Fruit fly (Drosophila melanogaster): ENCODE measurements around the gene CG13855.

CG13855 gene

dm6 chr3R:22358810-22359209 is 46.9 kb upstream of the CG13855 start (continued):
- TF ChIP-seq CG13894 (tag; optimal IDR thresholded peaks at IDR 0.05) (no peak), NK7.1 (GFP tag; optimal IDR thresholded peaks at IDR 0.05) (no peak), Camta (GFP tag; optimal IDR thresholded peaks at IDR 0.05) (peak; percentile 38), Ssrp (tag; optimal IDR thresholded peaks at IDR 0.05) (peak; percentile 58), ato (GFP tag; IDR thresholded peaks at IDR 0.05; ENCODE audit: partially characterized antibody) (no peak), CG14965 (GFP tag; optimal IDR thresholded peaks at IDR 0.05; ENCODE audit: borderline replicate concordance) (peak; percentile 29), Fer3 (tag; optimal IDR thresholded peaks at IDR 0.05) (peak; percentile 74), pita (GFP tag; optimal IDR thresholded peaks at IDR 0.05) (no peak), stc (GFP tag; IDR thresholded peaks at IDR 0.05) (peak; percentile 62), CG14014 (GFP tag; IDR thresholded peaks at IDR 0.05) (peak; percentile 54; the same call in 1 of the 2 replicates), peb (GFP tag; IDR thresholded peaks at IDR 0.05) (peak; percentile 44; the same call in 1 of the 2 replicates), ken (GFP tag; IDR thresholded peaks at IDR 0.05) (peak; percentile 59; the same call in 2 of the 3 replicates), vfl (GFP tag; optimal IDR thresholded peaks at IDR 0.05) (no peak), Sry-δ (GFP tag; optimal IDR thresholded peaks at IDR 0.05) (peak; percentile 32), CG17361 (GFP tag; IDR thresholded peaks at IDR 0.05) (peak; percentile 83), odd (GFP tag; optimal IDR thresholded peaks at IDR 0.05) (peak; percentile 55), CG1233 (GFP tag; optimal IDR thresholded peaks at IDR 0.05) (peak; percentile 83), Bgb (GFP tag; IDR thresholded peaks at IDR 0.05; ENCODE audit: partially characterized antibody) (no peak), H2.0 (GFP tag; IDR thresholded peaks at IDR 0.05) (peak; percentile 40; the same call in 1 of the 2 replicates), CG7786 (GFP tag; optimal IDR thresholded peaks at IDR 0.05) (peak; percentile 28), CG3726 (GFP tag; IDR thresholded peaks at IDR 0.05) (0 out of 3 replicates have a peak, but pooled peaks have one; percentile 50), Taf1 (GFP tag; IDR thresholded peaks at IDR 0.05) (no peak; the same call in 1 of the 2 replicates), cwo (GFP tag; optimal IDR thresholded peaks at IDR 0.05) (peak; percentile 54), psq (GFP tag; optimal IDR thresholded peaks at IDR 0.05) (peak; percentile 70), CG10147 (GFP tag; optimal IDR thresholded peaks at IDR 0.05) (peak; percentile 40), CG17802 (tag; optimal IDR thresholded peaks at IDR 0.05) (peak; percentile 63), zfh1 (GFP tag; IDR thresholded peaks at IDR 0.05) (peak; percentile 80), CG10209 (GFP tag; optimal IDR thresholded peaks at IDR 0.05) (peak; percentile 81), Stat92E (GFP tag; optimal IDR thresholded peaks at IDR 0.05) (peak in 1 of 3 experiments; percentile 15), Hr39 (optimal IDR thresholded peaks at IDR 0.05) (no peak), CG13624 (GFP tag; optimal IDR thresholded peaks at IDR 0.05) (peak; percentile 27), Hsf (GFP tag; optimal IDR thresholded peaks at IDR 0.05) (peak; percentile 51), rib (GFP tag; IDR thresholded peaks at IDR 0.05) (no peak), Max (GFP tag; optimal IDR thresholded peaks at IDR 0.05) (peak; percentile 77), nom (GFP tag; optimal IDR thresholded peaks at IDR 0.05) (peak; percentile 44), CG18262 (tag; optimal IDR thresholded peaks at IDR 0.05) (peak; percentile 78), CG13287 (GFP tag; IDR thresholded peaks at IDR 0.05; ENCODE audit: partially characterized antibody) (no peak), CG15011 (GFP tag; optimal IDR thresholded peaks at IDR 0.05) (peak; percentile 62), CG7556 (GFP tag; optimal IDR thresholded peaks at IDR 0.05) (peak; percentile 67), CG4854 (GFP tag; optimal IDR thresholded peaks at IDR 0.05) (peak; percentile 62), CG43689 (GFP tag; IDR thresholded peaks at IDR 0.05) (0 out of 2 replicates have a peak, but pooled peaks have one; percentile 27), lbe (GFP tag; optimal IDR thresholded peaks at IDR 0.05) (peak; percentile 65), salm (tag; optimal IDR thresholded peaks at IDR 0.05) (no peak), gfzf (GFP tag; optimal IDR thresholded peaks at IDR 0.05) (no peak), Oli (tag; optimal IDR thresholded peaks at IDR 0.05) (peak; percentile 71), Scr (GFP tag; IDR thresholded peaks at IDR 0.05; ENCODE audit: partially characterized antibody) (no peak), CG11695 (GFP tag; IDR thresholded peaks at IDR 0.05) (peak; percentile 85), CG18764 (GFP tag; optimal IDR thresholded peaks at IDR 0.05) (peak; percentile 84), tx (GFP tag; optimal IDR thresholded peaks at IDR 0.05) (no peak), CG30020 (tag; optimal IDR thresholded peaks at IDR 0.05) (no peak)
